Worm (Caenorhabditis elegans) whole organism, L2 larva: ENCODE results near the gene arrd-18.

ENCODE experiments used
- ZK546.5 ChIP-seq: sonication (generic microtip); optimal IDR thresholded peaks from 2 replicates; lab custom pipeline; 2017; ENCODE audit warnings: missing biosample characterization, missing genetic modification characterization
- aly-2 ChIP-seq: fragments of 150-350 bp; optimal IDR thresholded peaks from 2 replicates; lab custom pipeline; 2014; ENCODE audit warnings: missing biosample characterization, missing genetic modification characterization
- ama-1 ChIP-seq: fragments of 150-350 bp; optimal IDR thresholded peaks from 2 replicates; lab custom pipeline; 2018; ENCODE audit warnings: inconsistent platforms
- ceh-82 ChIP-seq: fragments of 150-350 bp; optimal IDR thresholded peaks from 2 replicates; lab custom pipeline; 2014; ENCODE audit warnings: missing biosample characterization, missing genetic modification characterization
- crh-2 ChIP-seq: sonication (generic microtip); optimal IDR thresholded peaks from 2 replicates; lab custom pipeline; 2017; ENCODE audit warnings: missing biosample characterization, missing genetic modification characterization
- snpc-4 ChIP-seq: fragments of 150-350 bp; optimal IDR thresholded peaks from 2 replicates; lab custom pipeline; 2014; ENCODE audit warnings: missing biosample characterization, missing genetic modification characterization
- unc-39 ChIP-seq: fragments of 150-350 bp; optimal IDR thresholded peaks from 2 replicates; lab custom pipeline; 2014; ENCODE audit warnings: missing biosample characterization, missing genetic modification characterization
- ztf-4 ChIP-seq: fragments of 150-350 bp; optimal IDR thresholded peaks from 2 replicates; lab custom pipeline; 2014; ENCODE audit warnings: missing biosample characterization, missing genetic modification characterization

DNA sequence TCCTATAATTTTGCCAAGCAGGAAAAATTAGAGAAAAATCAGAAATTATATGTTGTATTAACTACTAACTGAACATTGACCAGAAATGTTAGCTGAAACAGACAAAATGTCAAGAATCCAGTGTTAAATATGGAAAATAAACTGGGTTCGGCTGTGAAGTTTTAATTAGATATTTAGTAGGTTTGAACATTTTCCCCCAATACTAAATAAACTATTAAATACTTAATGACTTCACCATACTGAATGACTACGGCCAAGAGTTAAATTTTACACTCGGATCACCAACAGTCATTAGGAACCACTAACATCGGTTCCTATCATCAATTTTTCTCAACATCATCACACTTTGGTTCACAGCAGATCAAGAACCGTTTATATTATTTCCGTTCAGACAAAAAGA is 16.5 kb downstream of the arrd-18 start:
- no peak for TF ChIP-seq ama-1 (lab: Kevin White, UChicago)
- no peak for TF ChIP-seq ZK546.5 (tag; lab: Kevin White, UChicago)
- TF ChIP-seq ceh-82 (tag; lab: Kevin White, UChicago): no peak
- no peak for TF ChIP-seq snpc-4 (tag; lab: Kevin White, UChicago)
- no peak for TF ChIP-seq crh-2 (tag; lab: Kevin White, UChicago)
- no peak for TF ChIP-seq unc-39 (tag; lab: Kevin White, UChicago)
- no peak for TF ChIP-seq aly-2 (tag; lab: Kevin White, UChicago)
- no peak for TF ChIP-seq ztf-4
